Worm (Caenorhabditis elegans) whole organism, early embryonic: Measurements from ENCODE around the gene F40A3.2.

Experiments used
- B0310.2 ChIP-seq: sonication (generic microtip); optimal IDR thresholded peaks from 2 replicates; lab custom pipeline; 2016; ENCODE audit warnings: mild to moderate bottlenecking, missing genetic modification characterization, missing compliant biosample characterization
- F13C5.2 ChIP-seq: sonication (generic microtip); optimal IDR thresholded peaks from 2 replicates; lab custom pipeline; 2017; ENCODE audit warnings: mild to moderate bottlenecking, missing genetic modification characterization, inconsistent platforms, missing compliant biosample characterization
- aly-1 ChIP-seq: sonication (generic microtip); optimal IDR thresholded peaks from 2 replicates; lab custom pipeline; 2016; ENCODE audit warnings: missing genetic modification characterization, missing compliant biosample characterization
- ama-1 ChIP-seq: fragments of 150-350 bp; optimal IDR thresholded peaks from 2 replicates; lab custom pipeline; 2014
- ceh-13 ChIP-seq: fragments of 200-800 bp; sonication (Bioruptor generic); optimal IDR thresholded peaks from 2 replicates; lab custom pipeline; 2018; ENCODE audit warnings: mild to moderate bottlenecking, missing genetic modification characterization, missing compliant biosample characterization
- ceh-36 ChIP-seq: sonication (generic microtip); optimal IDR thresholded peaks from 2 replicates; lab custom pipeline; 2016; ENCODE audit warnings: missing genetic modification characterization, inconsistent platforms, missing compliant biosample characterization
- ets-7 ChIP-seq: sonication (generic microtip); optimal IDR thresholded peaks from 2 replicates; lab custom pipeline; 2016; ENCODE audit warnings: missing genotype, missing genetic modification characterization, missing compliant biosample characterization
- flt-1 ChIP-seq: fragments of 200-800 bp; sonication (Bioruptor generic); IDR thresholded peaks from 2 replicates; pipeline ENCODE4 v1.3.6; 2022; ENCODE audit warnings: missing genetic modification characterization, missing compliant biosample characterization
- hmbx-1 ChIP-seq: sonication (generic microtip); optimal IDR thresholded peaks from 2 replicates; lab custom pipeline; 2016; ENCODE audit warnings: mild to moderate bottlenecking, missing genetic modification characterization, missing compliant biosample characterization
- hmg-4 ChIP-seq: fragments of 200-800 bp; sonication (Bioruptor generic); optimal IDR thresholded peaks from 2 replicates; lab custom pipeline; 2018; ENCODE audit warnings: mild to moderate bottlenecking, missing genetic modification characterization, missing compliant biosample characterization
- hnd-1 ChIP-seq: sonication (generic microtip); optimal IDR thresholded peaks from 2 replicates; lab custom pipeline; 2016; ENCODE audit warnings: missing genetic modification characterization, missing compliant biosample characterization
- pes-1 ChIP-seq: fragments of 200-800 bp; sonication (Bioruptor generic); IDR thresholded peaks from 2 replicates; pipeline ENCODE4 v1.3.6; 2022; ENCODE audit warnings: missing genetic modification reagents, missing genetic modification characterization, missing compliant biosample characterization
- scrt-1 ChIP-seq: fragments of 200-800 bp; sonication (Bioruptor generic); IDR thresholded peaks from 2 replicates; pipeline ENCODE4 v1.3.6; 2022; ENCODE audit warnings: missing genetic modification characterization, missing compliant biosample characterization
- sea-1 ChIP-seq: fragments of 200-800 bp; sonication (Bioruptor generic); conservative IDR thresholded peaks from 2 replicates; pipeline ENCODE4 v1.3.6; 2022; ENCODE audit warnings: missing genetic modification characterization, missing compliant biosample characterization
- tbx-11 ChIP-seq: fragments of 200-800 bp; sonication (Bioruptor generic); IDR thresholded peaks from 2 replicates; pipeline ENCODE4 v1.3.6; 2022; ENCODE audit warnings: missing genetic modification characterization, missing compliant biosample characterization
- tbx-37 ChIP-seq: fragments of 200-800 bp; sonication (Bioruptor generic); conservative IDR thresholded peaks from 2 replicates; pipeline ENCODE4 v1.3.6; 2022; ENCODE audit warnings: missing genetic modification reagents, missing genetic modification characterization, missing compliant biosample characterization
- tra-4 ChIP-seq: sonication (generic microtip); optimal IDR thresholded peaks from 2 replicates; lab custom pipeline; 2017; ENCODE audit warnings: missing genetic modification characterization, missing compliant biosample characterization

The F40A3.2 gene

DNA sequence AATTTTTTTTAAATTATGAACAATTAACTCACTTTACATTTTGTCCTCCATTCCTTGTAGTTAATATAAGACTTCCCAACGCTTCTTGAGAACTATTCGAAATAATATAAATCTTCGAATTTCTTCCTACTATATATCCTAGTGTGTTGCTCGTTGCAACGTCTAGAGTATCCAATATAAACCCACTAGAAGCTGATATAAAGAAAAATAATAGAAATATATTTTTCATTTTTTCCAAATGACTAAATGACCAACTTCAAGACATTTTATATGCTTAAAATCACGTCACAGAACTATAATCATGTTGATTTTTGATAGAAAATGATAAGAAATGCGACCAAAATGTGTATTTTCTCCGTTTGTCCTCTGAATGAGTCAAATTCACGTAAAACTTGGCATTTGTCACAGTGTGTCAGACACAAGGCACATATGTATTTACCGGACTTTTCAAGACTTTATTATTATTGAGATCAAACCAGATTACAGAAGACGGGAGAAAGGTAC, 15.6 kb upstream of the F40A3.2 start, which contains the start of gene C37C3.10:
C37C3.10 (minus strand) TSS at position 51 of the 504 bp plus-strand sequence.
- no peak for TF ChIP-seq sea-1 (GFP tag; lab: Robert Waterston, UW)
- TF ChIP-seq ets-7 (tag; lab: Kevin White, UChicago) = no peak
- TF ChIP-seq tra-4 = no peak
- no peak for TF ChIP-seq ceh-13 (GFP tag; lab: Kevin White, UChicago)
- TF ChIP-seq hnd-1 (tag; lab: Kevin White, UChicago) = no peak
- no peak for TF ChIP-seq aly-1
- no peak for TF ChIP-seq scrt-1 (GFP tag; lab: Robert Waterston, UW)
- TF ChIP-seq hmg-4 (GFP tag; lab: Kevin White, UChicago) = no peak
- no peak for TF ChIP-seq flt-1 (GFP tag; lab: Robert Waterston, UW)
- no peak for TF ChIP-seq tbx-37 (GFP tag; lab: Robert Waterston, UW)
- no peak for TF ChIP-seq B0310.2 (tag; lab: Kevin White, UChicago)
- TF ChIP-seq ama-1 (lab: Kevin White, UChicago) = no peak

DNA sequence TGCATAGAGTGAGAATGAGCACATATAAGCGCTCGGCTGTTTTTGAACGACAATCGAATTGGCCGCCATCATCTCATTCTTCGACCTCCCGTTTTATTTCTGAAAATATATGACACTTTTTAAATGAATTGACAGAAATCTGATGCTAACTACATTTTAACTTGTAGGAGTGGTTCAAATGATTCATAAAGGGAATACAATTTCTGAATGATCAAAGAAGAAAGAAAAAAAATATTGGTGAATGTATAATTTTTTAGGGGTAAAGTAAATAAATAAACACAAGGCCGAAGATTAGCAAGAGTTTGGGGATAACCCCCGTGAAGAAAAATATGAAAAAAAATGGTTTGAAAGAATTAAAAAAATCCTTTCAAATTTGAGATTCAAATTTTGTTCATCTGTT, 14.1 kb upstream of the F40A3.2 start, which contains the start of gene C37C3.11:
C37C3.11 (minus strand) TSS at position 101 of the 400 bp plus-strand sequence.
- TF ChIP-seq F13C5.2 (tag; lab: Kevin White, UChicago) = no peak
- TF ChIP-seq hmg-4 (GFP tag; lab: Kevin White, UChicago) = no peak
- TF ChIP-seq hnd-1 (tag; lab: Kevin White, UChicago) = no peak
- no peak for TF ChIP-seq tbx-37 (GFP tag; lab: Robert Waterston, UW)
- no peak for TF ChIP-seq hmbx-1
- no peak for TF ChIP-seq aly-1
- no peak for TF ChIP-seq ets-7 (tag; lab: Kevin White, UChicago)
- TF ChIP-seq ceh-13 (GFP tag; lab: Kevin White, UChicago) = no peak
- no peak for TF ChIP-seq tbx-11
- TF ChIP-seq ceh-36 (tag; lab: Kevin White, UChicago) = no peak
- no peak for TF ChIP-seq pes-1 (GFP tag; lab: Robert Waterston, UW)

DNA sequence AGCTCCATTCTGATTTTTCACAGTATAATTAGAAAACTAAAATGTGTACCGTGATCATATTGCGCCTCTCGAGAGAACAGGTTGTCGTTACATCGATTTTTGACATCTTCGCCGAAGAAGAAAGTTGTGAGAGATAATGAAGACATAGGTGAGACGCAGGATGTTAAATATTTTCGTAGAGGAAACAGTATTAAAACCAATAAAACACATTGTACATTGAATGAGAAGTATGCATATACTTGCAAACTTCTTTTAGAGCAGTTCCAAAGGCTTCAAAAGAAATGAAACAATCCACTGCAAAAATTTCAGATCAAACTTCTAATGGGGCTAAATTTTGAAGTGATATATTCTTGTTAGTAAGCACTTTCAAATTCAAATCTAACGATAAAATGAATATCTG, 8.0 kb upstream of the F40A3.2 start, which contains the start of gene nipi-4:
nipi-4 (minus strand) TSS at position 101 of the 400 bp plus-strand sequence.
- TF ChIP-seq hmg-4 (GFP tag; lab: Kevin White, UChicago) (no peak), ceh-36 (tag; lab: Kevin White, UChicago) (no peak), flt-1 (GFP tag; lab: Robert Waterston, UW) (no peak), B0310.2 (tag; lab: Kevin White, UChicago) (no peak), ets-7 (tag; lab: Kevin White, UChicago) (no peak)

DNA sequence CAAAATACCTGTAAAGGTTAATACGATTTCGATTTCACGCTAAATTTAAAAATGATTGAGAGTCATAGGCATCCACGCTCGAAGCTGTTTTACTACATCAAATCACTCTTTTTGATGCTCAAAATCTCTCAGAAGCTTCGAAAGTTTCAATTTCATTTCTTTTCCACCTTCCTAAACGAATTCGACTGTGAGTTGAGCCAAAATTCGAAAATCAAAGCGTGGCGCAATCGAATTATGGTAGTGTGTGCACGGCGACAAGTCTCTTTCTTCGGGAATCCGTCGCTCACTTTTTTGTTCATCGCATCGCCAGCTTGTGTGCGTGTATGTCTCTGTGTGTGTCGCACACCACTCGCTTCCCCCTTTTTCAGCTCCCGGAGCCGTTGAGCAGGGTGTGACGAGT, 5.8 kb upstream of the F40A3.2 start:
- no peak for TF ChIP-seq F13C5.2 (tag; lab: Kevin White, UChicago)
- no peak for TF ChIP-seq B0310.2 (tag; lab: Kevin White, UChicago)
- TF ChIP-seq ceh-36 (tag; lab: Kevin White, UChicago) = no peak
- no peak for TF ChIP-seq sea-1 (GFP tag; lab: Robert Waterston, UW)
- no peak for TF ChIP-seq tra-4
- TF ChIP-seq hmg-4 (GFP tag; lab: Kevin White, UChicago) = no peak
- TF ChIP-seq scrt-1 (GFP tag; lab: Robert Waterston, UW) = no peak
- TF ChIP-seq hmbx-1 = no peak
- TF ChIP-seq ceh-13 (GFP tag; lab: Kevin White, UChicago) = no peak

DNA sequence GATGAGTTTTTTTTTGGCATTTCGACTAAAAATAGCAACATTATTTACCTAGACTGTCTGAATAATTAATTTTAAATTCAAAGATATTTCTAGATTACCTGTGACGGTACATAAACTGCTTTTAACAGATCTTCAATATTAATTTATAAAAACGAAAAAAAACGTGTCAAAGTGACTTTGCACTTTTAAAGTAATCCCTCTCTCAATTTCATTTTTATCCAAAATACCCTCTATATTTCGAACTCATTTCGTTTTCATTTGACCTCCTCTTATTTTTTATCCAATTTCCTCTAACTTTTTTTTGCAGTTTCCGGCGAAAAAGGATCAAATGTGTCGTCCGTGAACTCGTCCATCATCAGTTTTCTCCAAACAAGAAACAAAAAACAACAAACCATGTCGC, 3.3 kb upstream of the F40A3.2 start, which contains the start of gene F40A3.4:
F40A3.4 (plus strand) TSS at position 301 of the 400 bp plus-strand sequence.
- TF ChIP-seq ama-1 (lab: Kevin White, UChicago) = no peak
- no peak for TF ChIP-seq hmg-4 (GFP tag; lab: Kevin White, UChicago)
- TF ChIP-seq flt-1 (GFP tag; lab: Robert Waterston, UW) = no peak
- no peak for TF ChIP-seq pes-1 (GFP tag; lab: Robert Waterston, UW)
- TF ChIP-seq tbx-11 = no peak
- no peak for TF ChIP-seq sea-1 (GFP tag; lab: Robert Waterston, UW)
- TF ChIP-seq tbx-37 (GFP tag; lab: Robert Waterston, UW) = no peak
- no peak for TF ChIP-seq hnd-1 (tag; lab: Kevin White, UChicago)
- TF ChIP-seq tra-4 = no peak

DNA sequence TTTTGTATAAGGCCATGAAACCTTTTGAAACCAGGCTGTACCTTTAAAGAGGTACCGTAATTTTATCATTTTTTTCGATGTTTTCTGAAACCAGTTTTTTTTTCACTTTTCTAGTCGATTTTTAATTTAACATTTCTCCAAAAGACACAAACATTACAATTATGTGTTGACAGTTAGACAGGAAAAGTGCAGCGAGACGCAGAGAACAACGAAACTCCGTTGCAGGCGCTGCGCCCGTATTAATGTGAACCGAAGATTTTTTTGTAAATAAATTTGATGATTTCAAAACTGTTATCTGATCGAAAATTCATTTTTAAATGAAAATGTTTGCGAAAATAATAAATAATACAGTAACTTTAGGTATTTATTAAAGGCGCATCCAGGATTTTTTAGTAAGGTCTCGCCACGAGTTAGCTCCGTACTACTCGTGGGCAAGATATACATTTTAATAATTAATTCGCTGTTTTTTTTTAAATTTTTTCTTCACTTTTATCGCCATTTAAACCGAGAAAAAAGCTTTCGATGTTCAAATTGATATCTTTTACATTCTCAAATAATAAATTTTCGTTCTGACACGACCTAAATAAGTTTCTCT, 1.7 kb upstream of the F40A3.2 start, which contains the start of gene F40A3.3:
F40A3.3 (plus strand) TSS at position 564 of the 595 bp plus-strand sequence.
- TF ChIP-seq B0310.2 (tag; lab: Kevin White, UChicago) (no peak), ama-1 (lab: Kevin White, UChicago) (no peak), tra-4 (no peak), ceh-36 (tag; lab: Kevin White, UChicago) (no peak), aly-1 (no peak)

DNA sequence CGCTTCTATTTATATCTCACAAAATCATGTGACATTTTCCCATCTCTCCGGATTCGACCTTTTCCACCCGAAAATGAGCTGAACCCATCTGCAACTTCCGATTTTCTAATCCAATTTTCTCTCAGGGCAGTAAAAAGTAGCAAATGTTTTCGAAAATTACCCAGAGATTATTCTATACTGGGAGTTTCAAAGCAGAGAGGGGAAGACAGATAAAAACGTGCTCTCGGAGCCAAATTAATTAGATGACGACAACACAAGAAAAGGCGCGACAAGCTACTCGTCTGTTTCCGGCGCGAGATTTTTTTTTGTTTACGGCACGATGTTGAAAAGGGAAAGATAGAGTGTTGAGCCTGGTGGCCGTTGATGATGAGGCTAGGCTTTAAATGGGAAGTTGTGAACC, 5.7 kb downstream of the F40A3.2 start:
- TF ChIP-seq flt-1 (GFP tag; lab: Robert Waterston, UW) (no peak), sea-1 (GFP tag; lab: Robert Waterston, UW) (no peak), tbx-11 (no peak), scrt-1 (GFP tag; lab: Robert Waterston, UW) (no peak)

DNA sequence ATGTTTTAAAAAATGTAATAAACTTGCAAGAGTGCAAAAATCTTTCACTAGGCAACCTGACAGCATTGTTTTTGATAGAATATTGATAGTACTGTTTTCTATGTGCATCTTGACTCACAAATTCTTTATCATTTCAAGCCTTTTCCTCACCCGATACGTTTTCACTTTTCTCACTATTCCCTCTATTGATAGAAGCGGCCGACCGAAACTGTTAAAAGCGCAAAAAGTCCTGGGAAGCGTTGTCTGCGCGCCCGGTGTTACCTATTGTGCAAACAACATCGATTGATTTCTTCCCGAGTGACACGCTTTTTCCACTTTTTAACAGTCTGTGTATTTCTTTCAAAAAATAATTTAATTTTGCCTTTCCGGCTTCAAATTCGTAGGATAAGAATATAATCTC, 9.3 kb downstream of the F40A3.2 start:
- no peak for TF ChIP-seq ceh-36 (tag; lab: Kevin White, UChicago)
- no peak for TF ChIP-seq hnd-1 (tag; lab: Kevin White, UChicago)
